Fruit fly (Drosophila melanogaster) whole organism, embryonic: ENCODE measurements around the gene CG11367.
"Not testable (repeated sequence)": the region's sequence is repeated elsewhere in the genome, so short reads cannot be mapped to it uniquely, and the experiment has no call there.

ENCODE experiments used
- Bdp1 ChIP-seq: fragments of 200-800 bp; sonication (Bioruptor generic); optimal IDR thresholded peaks from 3 replicates; lab custom pipeline; 2016; ENCODE audit warnings: missing biosample characterization, missing genetic modification characterization
- CG10147 ChIP-seq: fragments of 200-800 bp; sonication (Bioruptor generic); optimal IDR thresholded peaks from 2 replicates; lab custom pipeline; 2019; ENCODE audit warnings: missing biosample characterization, mild to moderate bottlenecking, missing genetic modification characterization, moderate library complexity
- CG10654 ChIP-seq: fragments of 200-800 bp; sonication (Bioruptor generic); optimal IDR thresholded peaks from 2 replicates; lab custom pipeline; 2016; ENCODE audit warnings: missing biosample characterization, missing genetic modification characterization
- CG10959 ChIP-seq: fragments of 200-800 bp; sonication (Bioruptor generic); IDR thresholded peaks from 2 replicates; pipeline ENCODE4 v1.3.6; 2022; ENCODE audit warnings: missing biosample characterization, missing genetic modification characterization
- CG11085 ChIP-seq: fragments of 200-800 bp; sonication (Bioruptor generic); IDR thresholded peaks from 2 replicates; pipeline ENCODE4 v1.3.6; 2022; ENCODE audit warnings: missing biosample characterization, missing genetic modification characterization
- CG11456 ChIP-seq: fragments of 200-800 bp; sonication (Bioruptor generic); IDR thresholded peaks from 3 replicates; pipeline ENCODE4 v1.3.6; 2022; ENCODE audit warnings: missing biosample characterization, missing genetic modification characterization
- CG12744 ChIP-seq: fragments of 200-800 bp; sonication (Bioruptor generic); optimal IDR thresholded peaks from 2 replicates; lab custom pipeline; 2016; ENCODE audit warnings: missing biosample characterization, missing genetic modification characterization
- CG13296 ChIP-seq: fragments of 200-800 bp; sonication (Bioruptor generic); optimal IDR thresholded peaks from 3 replicates; lab custom pipeline; 2018; ENCODE audit warnings: missing biosample characterization, mild to moderate bottlenecking, missing genetic modification characterization
- CG13624 ChIP-seq: fragments of 200-800 bp; sonication (Bioruptor generic); optimal IDR thresholded peaks from 2 replicates; lab custom pipeline; 2016; ENCODE audit warnings: missing biosample characterization, missing genetic modification characterization
- CG13775 ChIP-seq: fragments of 200-800 bp; sonication (Bioruptor generic); optimal IDR thresholded peaks from 3 replicates; lab custom pipeline; 2017; ENCODE audit warnings: missing biosample characterization, mild to moderate bottlenecking, missing genetic modification characterization
- CG2120 ChIP-seq: fragments of 200-800 bp; sonication (Bioruptor generic); optimal IDR thresholded peaks from 3 replicates; lab custom pipeline; 2016; ENCODE audit warnings: missing biosample characterization, missing genetic modification characterization
- CG2199 ChIP-seq: fragments of 200-800 bp; sonication (Bioruptor generic); IDR thresholded peaks from 3 replicates; pipeline ENCODE4 v1.3.6; 2022; ENCODE audit warnings: missing biosample characterization, missing genetic modification characterization
- CG2875 ChIP-seq: fragments of 200-800 bp; sonication (Bioruptor generic); optimal IDR thresholded peaks from 2 replicates; lab custom pipeline; 2017; ENCODE audit warnings: missing biosample characterization, mild to moderate bottlenecking, missing genetic modification characterization, missing genetic modification reagents
- CG30020 ChIP-seq: fragments of 200-800 bp; optimal IDR thresholded peaks from 2 replicates; lab custom pipeline; 2019; ENCODE audit warnings: missing biosample characterization, mild to moderate bottlenecking, missing genetic modification characterization, moderate library complexity
- CG7357 ChIP-seq: fragments of 200-800 bp; sonication (Bioruptor generic); IDR thresholded peaks from 3 replicates; pipeline ENCODE4 v1.3.6; 2022; ENCODE audit warnings: missing biosample characterization, missing genetic modification characterization
- CG9727 ChIP-seq: fragments of 200-800 bp; sonication (Bioruptor generic); optimal IDR thresholded peaks from 3 replicates; lab custom pipeline; 2017; ENCODE audit warnings: missing biosample characterization, mild to moderate bottlenecking, missing genetic modification characterization
- Camta ChIP-seq: fragments of 200-800 bp; sonication (Bioruptor generic); optimal IDR thresholded peaks from 2 replicates; lab custom pipeline; 2016; ENCODE audit warnings: missing biosample characterization, missing genetic modification characterization
- CrebB ChIP-seq: fragments of 200-800 bp; sonication (Bioruptor generic); optimal IDR thresholded peaks from 3 replicates; lab custom pipeline; 2018; ENCODE audit warnings: missing biosample characterization, mild to moderate bottlenecking, missing genetic modification characterization
- Dref ChIP-seq: fragments of 200-800 bp; sonication (Bioruptor generic); IDR thresholded peaks from 2 replicates; pipeline ENCODE4 v1.3.6; 2022; ENCODE audit warnings: missing biosample characterization, missing genetic modification characterization
- HmgZ ChIP-seq: fragments of 200-800 bp; sonication (Bioruptor generic); optimal IDR thresholded peaks from 2 replicates; lab custom pipeline; 2018; ENCODE audit warnings: missing biosample characterization, mild to moderate bottlenecking, missing genetic modification characterization
- Hr51 ChIP-seq, 2 experiments: fragments of 200-800 bp; sonication (Bioruptor generic); optimal IDR thresholded peaks; 2 replicates in 1 of 2; 3 replicates in 1 of 2; lab custom pipeline; 2016 to 2018; ENCODE audit warnings: missing biosample characterization in 2 of 2, missing genetic modification characterization in 2 of 2, mild to moderate bottlenecking in 1 of 2, moderate library complexity in 1 of 2
- Jarid2 ChIP-seq: fragments of 200-800 bp; sonication (Bioruptor generic); optimal IDR thresholded peaks from 3 replicates; lab custom pipeline; 2017; ENCODE audit warnings: mild to moderate bottlenecking, missing biosample characterization, missing genetic modification reagents, missing genetic modification characterization
- Lim3 ChIP-seq: fragments of 200-800 bp; sonication (Bioruptor generic); IDR thresholded peaks from 2 replicates; pipeline ENCODE4 v1.3.6; 2022; ENCODE audit warnings: missing biosample characterization, missing genetic modification characterization
- Lpt ChIP-seq: fragments of >200 bp; optimal IDR thresholded peaks from 2 replicates; lab custom pipeline; 2018; ENCODE audit warnings: missing biosample characterization, missing genetic modification characterization
- MBD-R2 ChIP-seq: fragments of 200-800 bp; sonication (Bioruptor generic); IDR thresholded peaks from 2 replicates; pipeline ENCODE4 v1.3.6; 2022; ENCODE audit warnings: missing biosample characterization, missing genetic modification characterization
- Med ChIP-seq: fragments of 200-800 bp; sonication (Bioruptor generic); peaks from one replicate; lab custom pipeline; 2016; ENCODE audit warnings: missing biosample characterization, missing genetic modification characterization, mild to moderate bottlenecking, inconsistent platforms, moderate library complexity
- NC2β ChIP-seq: fragments of 200-800 bp; sonication (Bioruptor generic); optimal IDR thresholded peaks from 2 replicates; lab custom pipeline; 2016; ENCODE audit warnings: missing biosample characterization, missing genetic modification characterization
- Vsx1 ChIP-seq: fragments of 200-800 bp; sonication (Bioruptor generic); optimal IDR thresholded peaks from 2 replicates; lab custom pipeline; 2017; ENCODE audit warnings: missing biosample characterization, mild to moderate bottlenecking, missing genetic modification characterization, missing genetic modification reagents
- ac ChIP-seq: fragments of 200-800 bp; sonication (Bioruptor generic); optimal IDR thresholded peaks from 3 replicates; lab custom pipeline; 2017; ENCODE audit warnings: missing biosample characterization, mild to moderate bottlenecking, missing genetic modification characterization
- bigmax ChIP-seq: fragments of 200-800 bp; sonication (Bioruptor generic); optimal IDR thresholded peaks from 2 replicates; lab custom pipeline; 2018; ENCODE audit warnings: missing biosample characterization, mild to moderate bottlenecking, missing genetic modification characterization
- croc ChIP-seq: fragments of 200-800 bp; sonication (Bioruptor generic); conservative IDR thresholded peaks from 3 replicates; pipeline ENCODE4 v1.3.6; 2022; ENCODE audit warnings: missing biosample characterization, missing genetic modification characterization
- dimm ChIP-seq: fragments of 200-800 bp; sonication (Bioruptor generic); IDR thresholded peaks from 2 replicates; pipeline ENCODE4 v1.3.6; 2022; ENCODE audit warnings: missing biosample characterization, missing genetic modification characterization
- eve ChIP-seq, 2 experiments: fragments of >200 bp; optimal IDR thresholded peaks; 2 replicates each; lab custom pipeline; 2017; ENCODE audit warnings: missing biosample characterization in 2 of 2, missing genetic modification characterization in 2 of 2
- nerfin-2 ChIP-seq: fragments of 200-800 bp; sonication (Bioruptor generic); IDR thresholded peaks from 2 replicates; pipeline ENCODE4 v1.3.6; 2022; ENCODE audit warnings: missing biosample characterization, missing genetic modification characterization; ENCODE audit not compliant: partially characterized antibody
- nmo ChIP-seq: fragments of 200-800 bp; sonication (Bioruptor generic); optimal IDR thresholded peaks from 2 replicates; lab custom pipeline; 2018; ENCODE audit warnings: missing biosample characterization, mild to moderate bottlenecking, missing genetic modification characterization, moderate library complexity
- peb ChIP-seq: fragments of 200-800 bp; sonication (Bioruptor generic); IDR thresholded peaks from 2 replicates; pipeline ENCODE4 v1.3.6; 2022; ENCODE audit warnings: missing biosample characterization, missing genetic modification characterization
- pum ChIP-seq: fragments of 200-800 bp; sonication (Bioruptor generic); optimal IDR thresholded peaks from 2 replicates; lab custom pipeline; 2016; ENCODE audit warnings: missing biosample characterization, missing genetic modification characterization
- ranshi ChIP-seq: fragments of 200-800 bp; sonication (Bioruptor generic); IDR thresholded peaks from 2 replicates; pipeline ENCODE4 v1.3.6; 2022; ENCODE audit warnings: missing biosample characterization, missing genetic modification characterization
- repo ChIP-seq: fragments of 200-800 bp; sonication (Bioruptor generic); optimal IDR thresholded peaks from 2 replicates; lab custom pipeline; 2016; ENCODE audit warnings: missing biosample characterization, missing genetic modification characterization
- sima ChIP-seq: fragments of 200-800 bp; sonication (Bioruptor generic); optimal IDR thresholded peaks from 2 replicates; lab custom pipeline; 2016; ENCODE audit warnings: missing biosample characterization, missing genetic modification characterization
- tll ChIP-seq, 2 experiments: fragments of 200-800 bp in 1 of 2; fragments of >200 bp in 1 of 2; sonication (Bioruptor generic) in 1 of 2; optimal IDR thresholded peaks; 2 replicates each; lab custom pipeline; 2017 to 2019; ENCODE audit warnings: missing biosample characterization in 2 of 2, missing genetic modification characterization in 2 of 2, mild to moderate bottlenecking in 1 of 2, moderate library complexity in 1 of 2
- trh ChIP-seq: fragments of 200-800 bp; sonication (Bioruptor generic); optimal IDR thresholded peaks from 2 replicates; lab custom pipeline; 2016; ENCODE audit warnings: missing biosample characterization, missing genetic modification characterization
- twi ChIP-seq: fragments of 200-800 bp; optimal IDR thresholded peaks from 2 replicates; lab custom pipeline; 2019; ENCODE audit warnings: missing biosample characterization, mild to moderate bottlenecking, missing genetic modification characterization, moderate library complexity
- z ChIP-seq: fragments of 200-800 bp; sonication (Bioruptor generic); IDR thresholded peaks from 3 replicates; pipeline ENCODE4 v1.3.6; 2022; ENCODE audit warnings: missing biosample characterization, missing genetic modification characterization

CG11367 gene

DNA sequence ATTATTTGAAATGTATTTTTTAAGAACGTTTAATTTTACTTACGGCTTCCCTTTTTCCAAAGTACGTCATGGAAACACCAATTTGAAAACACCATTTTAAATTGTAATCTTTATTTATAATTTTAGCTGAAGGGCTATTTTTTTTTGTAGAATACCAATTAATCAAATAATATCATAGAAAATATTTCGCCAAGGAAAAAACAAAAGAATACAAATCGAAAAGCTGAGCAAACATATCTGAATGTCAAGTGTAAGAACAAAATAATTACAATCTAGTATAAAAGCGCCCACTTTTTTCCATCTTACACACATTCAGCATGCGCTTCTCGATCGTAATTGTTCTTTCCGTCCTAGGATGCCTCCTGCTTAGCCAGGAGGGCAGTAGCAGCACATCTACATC is 32.3 kb upstream of the CG11367 start, which contains the start of gene CG14452:
TSS of gene CG14452 (plus strand) at position 301 of the 400 bp plus-strand sequence.
- TF ChIP-seq nerfin-2 (GFP tag; lab: Robert Waterston, UW) (no peak), CG7357 (GFP tag; lab: Robert Waterston, UW) (no peak), Jarid2 (GFP tag; lab: Kevin White, UChicago) (no peak), CG12744 (GFP tag; lab: Kevin White, UChicago) (no peak), nmo (GFP tag; lab: Kevin White, UChicago) (no peak), Bdp1 (no peak), Dref (GFP tag; lab: Robert Waterston, UW) (no peak), ranshi (GFP tag; lab: Robert Waterston, UW) (no peak), Hr51 (GFP tag; optimal IDR thresholded peaks at IDR 0.05; lab: Kevin White, UChicago) (no peak), z (GFP tag; lab: Robert Waterston, UW) (no peak), CG13775 (GFP tag; lab: Kevin White, UChicago) (no peak), CG10654 (GFP tag; lab: Kevin White, UChicago) (no peak), NC2β (GFP tag; lab: Kevin White, UChicago) (no peak), croc (GFP tag; lab: Robert Waterston, UW) (no peak), trh (GFP tag; lab: Kevin White, UChicago) (no peak), CG2875 (GFP tag; lab: Kevin White, UChicago) (no peak), CG13624 (GFP tag; lab: Kevin White, UChicago) (no peak), CG10959 (GFP tag; lab: Robert Waterston, UW) (no peak), Vsx1 (GFP tag; lab: Kevin White, UChicago) (no peak)
- TF ChIP-seq, all 482 proteins: peak for 0

DNA sequence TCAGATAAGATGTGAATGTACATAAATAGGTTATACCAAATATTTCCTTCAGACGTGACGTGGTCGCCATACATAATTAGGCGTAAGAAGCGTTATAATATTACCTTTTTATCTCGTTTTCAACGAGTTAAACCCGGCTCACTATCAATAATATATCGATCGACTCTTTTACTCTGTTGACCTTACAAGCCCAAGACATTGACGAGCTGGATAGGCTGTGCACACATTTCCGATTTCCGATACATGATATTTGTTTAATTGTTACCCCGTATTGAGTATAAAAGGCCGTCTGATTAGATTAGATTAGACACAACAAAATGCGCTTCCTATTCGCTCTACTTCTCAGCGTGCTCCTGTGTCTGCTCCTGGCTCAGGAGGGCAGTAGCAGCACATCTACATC is 31.0 kb upstream of the CG11367 start, which contains the start of gene CG32453:
TSS of gene CG32453 (plus strand) at position 301 of the 400 bp plus-strand sequence.
- TF ChIP-seq Med; Lim3; CG2120 (GFP tag; lab: Kevin White, UChicago): not testable (repeated sequence)

DNA sequence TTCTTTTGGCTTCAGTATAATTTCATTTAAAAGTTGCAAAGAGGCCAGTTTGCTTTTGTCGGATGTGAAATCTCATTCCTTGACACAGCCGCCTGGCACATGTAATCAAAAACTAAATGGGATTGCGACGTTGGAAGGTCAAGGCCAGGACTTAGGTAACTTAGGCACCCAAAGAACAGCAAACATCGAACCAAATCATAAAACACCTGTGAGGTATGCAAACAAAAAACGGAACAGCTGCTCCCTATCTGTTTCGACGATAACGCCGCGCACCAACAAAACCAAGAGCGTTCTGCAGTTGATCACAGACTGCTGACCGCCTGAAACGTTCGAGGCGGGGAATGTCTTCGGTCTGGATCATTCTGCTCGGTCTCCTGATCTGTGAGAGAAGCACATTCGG is 28.8 kb upstream of the CG11367 start, which contains the start of gene CG45116:
TSS of gene CG45116 (plus strand) at position 301 of the 400 bp plus-strand sequence.
- TF ChIP-seq CG10147 (GFP tag; lab: Kevin White, UChicago) (no peak), ac (GFP tag; lab: Kevin White, UChicago) (peak; percentile 37), twi (tag; lab: Kevin White, UChicago) (peak; percentile 58), repo (GFP tag; lab: Kevin White, UChicago) (no peak), tll (GFP tag; optimal IDR thresholded peaks at IDR 0.05; lab: Kevin White, UChicago) (peak in 1 of 2 experiments; percentile 18), HmgZ (tag; lab: Kevin White, UChicago) (no peak), CG2199 (0 out of 3 replicates have a peak, but pooled peaks have one; percentile 34)
- TF ChIP-seq, all 482 proteins: peak for 4

DNA sequence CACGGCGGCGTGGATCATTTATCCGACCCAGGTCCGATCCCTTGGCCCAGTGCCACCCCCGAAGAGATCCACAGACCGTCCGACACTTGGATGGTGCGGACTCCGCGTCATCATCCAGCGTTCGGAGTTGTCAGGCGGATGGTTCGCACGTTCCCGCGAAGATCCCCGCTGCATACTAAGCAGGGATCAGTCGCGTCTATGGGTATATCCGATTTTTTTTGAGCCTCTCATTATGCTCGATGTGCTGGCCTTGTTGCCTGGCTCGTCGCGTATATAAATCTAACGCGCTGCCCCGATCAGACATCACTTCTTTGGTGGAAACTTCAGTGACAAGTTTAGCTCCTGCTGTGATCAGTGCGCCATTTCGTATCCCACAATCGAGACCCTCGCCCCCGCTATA is 16.1 kb upstream of the CG11367 start, which contains the start of gene CG11370:
TSS of gene CG11370 (plus strand) at position 301 of the 400 bp plus-strand sequence.
- 0 out of 3 replicates have a peak, but pooled peaks have one; percentile 22 for TF ChIP-seq CG11456 (GFP tag; lab: Robert Waterston, UW)
- TF ChIP-seq Camta (GFP tag; lab: Kevin White, UChicago), result no peak

DNA sequence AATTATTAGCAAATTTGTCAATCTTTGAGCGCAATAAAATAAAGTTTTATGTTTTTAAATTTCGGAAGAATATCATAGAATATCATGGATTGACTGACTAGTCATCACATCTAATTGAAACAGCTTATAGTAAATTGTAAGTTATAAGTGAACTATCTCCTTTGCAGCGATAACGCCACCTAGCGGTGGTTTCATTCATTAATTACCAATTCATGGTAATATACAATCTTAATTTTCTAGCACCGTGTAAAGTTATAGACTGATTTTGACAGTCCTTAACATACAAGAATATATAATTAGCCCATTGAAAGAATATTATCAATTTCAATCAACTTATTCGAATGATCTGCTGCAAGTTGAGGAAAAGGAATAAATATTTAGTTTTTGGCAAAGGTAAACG is 14.3 kb upstream of the CG11367 start:
- TF ChIP-seq dimm (GFP tag; lab: Robert Waterston, UW) (no peak), Lpt (no peak), sima (GFP tag; lab: Kevin White, UChicago) (no peak), trh (GFP tag; lab: Kevin White, UChicago) (no peak), HmgZ (tag; lab: Kevin White, UChicago) (no peak), CrebB (no peak), CG11085 (GFP tag; lab: Robert Waterston, UW) (no peak), bigmax (GFP tag; lab: Kevin White, UChicago) (no peak), CG13296 (GFP tag; lab: Kevin White, UChicago) (no peak), MBD-R2 (no peak), pum (no peak), CG9727 (GFP tag; lab: Kevin White, UChicago) (no peak), peb (GFP tag; lab: Robert Waterston, UW) (no peak), CG30020 (tag; lab: Kevin White, UChicago) (no peak), eve (GFP tag; optimal IDR thresholded peaks at IDR 0.05; lab: Kevin White, UChicago) (no peak)
